Worm (Caenorhabditis elegans) whole organism, young adult: ENCODE results near the gene W09D10.4.

ENCODE experiments used
- B0019.2 ChIP-seq: fragments of 200-800 bp; sonication (Bioruptor generic); conservative IDR thresholded peaks from 2 replicates; pipeline ENCODE4 v1.3.6; 2022; ENCODE audit warnings: missing genetic modification reagents, missing genetic modification characterization, missing compliant biosample characterization
- C06A6.2 ChIP-seq: fragments of 200-800 bp; sonication (Bioruptor generic); conservative IDR thresholded peaks from 2 replicates; pipeline ENCODE4 v1.3.6; 2022; ENCODE audit warnings: missing genetic modification characterization, missing compliant biosample characterization
- F10E7.11 ChIP-seq: sonication (generic microtip); optimal IDR thresholded peaks from 2 replicates; lab custom pipeline; 2017; ENCODE audit warnings: mild to moderate bottlenecking, missing genetic modification characterization, moderate library complexity, missing compliant biosample characterization
- F22D6.2 ChIP-seq: sonication (generic microtip); optimal IDR thresholded peaks from 2 replicates; lab custom pipeline; 2016; ENCODE audit warnings: mild to moderate bottlenecking, missing genetic modification characterization, missing compliant biosample characterization
- F23B12.7 ChIP-seq: sonication (generic microtip); optimal IDR thresholded peaks from 2 replicates; lab custom pipeline; 2017; ENCODE audit warnings: missing genetic modification characterization, mild to moderate bottlenecking, missing compliant biosample characterization, antibody characterized with exemption, moderate library complexity; ENCODE audit not compliant: insufficient read depth
- F37B4.10 ChIP-seq: fragments of 200-800 bp; sonication (Bioruptor generic); IDR thresholded peaks from 2 replicates; pipeline ENCODE4 v1.3.6; 2022; ENCODE audit warnings: missing genetic modification characterization, missing compliant biosample characterization
- F57C9.4 ChIP-seq: sonication (generic microtip); optimal IDR thresholded peaks from 2 replicates; lab custom pipeline; 2017; ENCODE audit warnings: mild to moderate bottlenecking, missing genetic modification characterization, missing compliant biosample characterization
- Y56A3A.18 ChIP-seq: fragments of 200-800 bp; sonication (Bioruptor generic); IDR thresholded peaks from 2 replicates; pipeline ENCODE4 v1.3.6; 2022; ENCODE audit warnings: missing genetic modification reagents, missing genetic modification characterization, missing compliant biosample characterization
- Y67H2A.10 ChIP-seq: fragments of 200-800 bp; sonication (Bioruptor generic); conservative IDR thresholded peaks from 2 replicates; pipeline ENCODE4 v1.3.6; 2022; ENCODE audit warnings: missing genetic modification reagents, missing genetic modification characterization, missing compliant biosample characterization
- Y79H2A.3 ChIP-seq: fragments of 200-800 bp; sonication (Bioruptor generic); conservative IDR thresholded peaks from 2 replicates; pipeline ENCODE4 v1.3.6; 2022; ENCODE audit warnings: missing genetic modification reagents, missing genetic modification characterization, missing compliant biosample characterization
- ZK185.1 ChIP-seq: sonication (generic microtip); optimal IDR thresholded peaks from 2 replicates; lab custom pipeline; 2016; ENCODE audit warnings: mild to moderate bottlenecking, missing genetic modification characterization, missing compliant biosample characterization; ENCODE audit not compliant: poor library complexity, severe bottlenecking
- akir-1 ChIP-seq: fragments of 200-800 bp; sonication (Bioruptor generic); optimal IDR thresholded peaks from 2 replicates; lab custom pipeline; 2018; ENCODE audit warnings: mild to moderate bottlenecking, missing genetic modification characterization, moderate library complexity, missing compliant biosample characterization
- ama-1 ChIP-seq, 3 experiments: fragments of 150-350 bp in 1 of 3; sonication (generic microtip) in 2 of 3; optimal IDR thresholded peaks; 2 replicates each; lab custom pipeline; 2014 to 2018; ENCODE audit warnings: missing biosample characterization in 2 of 3, missing genetic modification characterization in 2 of 3, missing genetic modification reagents in 2 of 3
- aptf-3 ChIP-seq: fragments of 200-800 bp; sonication (Bioruptor generic); IDR thresholded peaks from 2 replicates; pipeline ENCODE4 v1.3.6; 2022; ENCODE audit warnings: missing genetic modification characterization, missing compliant biosample characterization
- athp-1 ChIP-seq: sonication (generic microtip); optimal IDR thresholded peaks from 2 replicates; lab custom pipeline; 2017; ENCODE audit warnings: mild to moderate bottlenecking, missing genetic modification characterization, missing compliant biosample characterization
- attf-5 ChIP-seq: fragments of 200-800 bp; sonication (Bioruptor generic); optimal IDR thresholded peaks from 2 replicates; lab custom pipeline; 2018; ENCODE audit warnings: mild to moderate bottlenecking, missing genetic modification characterization, missing compliant biosample characterization
- bed-1 ChIP-seq: fragments of 200-800 bp; sonication (Bioruptor generic); IDR thresholded peaks from 2 replicates; pipeline ENCODE4 v1.3.6; 2022; ENCODE audit warnings: missing genetic modification reagents, missing genetic modification characterization, missing compliant biosample characterization
- ccch-3 ChIP-seq: fragments of 200-800 bp; sonication (Bioruptor generic); optimal IDR thresholded peaks from 2 replicates; lab custom pipeline; 2018; ENCODE audit warnings: mild to moderate bottlenecking, missing genetic modification characterization, missing compliant biosample characterization
- cebp-2 ChIP-seq: fragments of 200-800 bp; sonication (Bioruptor generic); IDR thresholded peaks from 2 replicates; pipeline ENCODE4 v1.3.6; 2022; ENCODE audit warnings: missing genetic modification characterization, missing compliant biosample characterization
- ceh-27 ChIP-seq: fragments of 200-800 bp; sonication (Bioruptor generic); optimal IDR thresholded peaks from 2 replicates; lab custom pipeline; 2018; ENCODE audit warnings: mild to moderate bottlenecking, missing genetic modification characterization, moderate library complexity, missing compliant biosample characterization
- ceh-58 ChIP-seq: fragments of 200-800 bp; sonication (Bioruptor generic); IDR thresholded peaks from 2 replicates; pipeline ENCODE4 v1.3.6; 2022; ENCODE audit warnings: missing genetic modification characterization, missing compliant biosample characterization
- ceh-91 ChIP-seq: fragments of 200-800 bp; sonication (Bioruptor generic); IDR thresholded peaks from 2 replicates; pipeline ENCODE4 v1.3.6; 2022; ENCODE audit warnings: missing genetic modification reagents, missing genetic modification characterization, missing compliant biosample characterization
- die-1 ChIP-seq: sonication (generic microtip); optimal IDR thresholded peaks from 2 replicates; lab custom pipeline; 2016; ENCODE audit warnings: missing genotype, mild to moderate bottlenecking, missing genetic modification characterization, missing compliant biosample characterization
- efl-1 ChIP-seq: fragments of 150-350 bp; optimal IDR thresholded peaks from 2 replicates; lab custom pipeline; 2014; ENCODE audit warnings: missing biosample characterization, missing genetic modification reagents, missing genetic modification characterization
- ets-4 ChIP-seq: fragments of 200-800 bp; sonication (Bioruptor generic); optimal IDR thresholded peaks from 2 replicates; lab custom pipeline; 2018; ENCODE audit warnings: mild to moderate bottlenecking, missing genetic modification characterization, missing compliant biosample characterization
- him-1 ChIP-seq: sonication (generic microtip); optimal IDR thresholded peaks from 2 replicates; lab custom pipeline; 2016; ENCODE audit warnings: missing genotype, missing genetic modification reagents, missing genetic modification characterization, missing compliant biosample characterization
- hlh-12 ChIP-seq: sonication (generic microtip); optimal IDR thresholded peaks from 2 replicates; lab custom pipeline; 2016; ENCODE audit warnings: missing genetic modification characterization, missing compliant biosample characterization
- let-526 ChIP-seq: fragments of 200-800 bp; sonication (Bioruptor generic); IDR thresholded peaks from 2 replicates; pipeline ENCODE4 v1.3.6; 2022; ENCODE audit warnings: missing genetic modification reagents, missing genetic modification characterization, missing compliant biosample characterization
- lin-35 ChIP-seq, 3 experiments: fragments of 150-350 bp in 2 of 3; sonication (generic microtip) in 1 of 3; optimal IDR thresholded peaks; 2 replicates each; lab custom pipeline; 2014 to 2018; ENCODE audit warnings: missing biosample characterization in 3 of 3, missing genetic modification characterization in 3 of 3, missing genetic modification reagents in 3 of 3
- lin-40 ChIP-seq: sonication (generic microtip); optimal IDR thresholded peaks from 2 replicates; lab custom pipeline; 2016; ENCODE audit warnings: missing genetic modification characterization, mild to moderate bottlenecking, missing compliant biosample characterization, missing genotype, missing genetic modification reagents
- lsl-1 ChIP-seq: fragments of 200-800 bp; sonication (Bioruptor generic); optimal IDR thresholded peaks from 2 replicates; lab custom pipeline; 2018; ENCODE audit warnings: mild to moderate bottlenecking, missing genetic modification characterization, moderate library complexity, missing compliant biosample characterization
- madf-10 ChIP-seq: sonication (generic microtip); optimal IDR thresholded peaks from 2 replicates; lab custom pipeline; 2016; ENCODE audit warnings: mild to moderate bottlenecking, missing genetic modification characterization, missing compliant biosample characterization
- mcd-1 ChIP-seq: fragments of 200-800 bp; sonication (Bioruptor generic); IDR thresholded peaks from 2 replicates; pipeline ENCODE4 v1.3.6; 2022; ENCODE audit warnings: missing genetic modification reagents, missing genetic modification characterization, missing compliant biosample characterization
- mes-4 ChIP-seq: sonication (generic microtip); optimal IDR thresholded peaks from 2 replicates; lab custom pipeline; 2016; ENCODE audit warnings: missing genotype, missing genetic modification characterization, missing compliant biosample characterization
- nhr-179 ChIP-seq: sonication (generic microtip); optimal IDR thresholded peaks from 2 replicates; lab custom pipeline; 2016; ENCODE audit warnings: mild to moderate bottlenecking, missing genetic modification characterization, missing compliant biosample characterization
- nhr-80 ChIP-seq: sonication (generic microtip); optimal IDR thresholded peaks from 2 replicates; lab custom pipeline; 2016; ENCODE audit warnings: missing genetic modification characterization, missing compliant biosample characterization
- nhr-90 ChIP-seq: sonication (generic microtip); optimal IDR thresholded peaks from 2 replicates; lab custom pipeline; 2016; ENCODE audit warnings: missing genotype, mild to moderate bottlenecking, missing genetic modification characterization, missing compliant biosample characterization
- pha-4 ChIP-seq: fragments of 150-350 bp; sonication (generic microtip); optimal IDR thresholded peaks from 2 replicates; lab custom pipeline; 2014; ENCODE audit warnings: missing biosample characterization, missing genetic modification reagents, missing genetic modification characterization
- rec-8 ChIP-seq, 2 experiments: sonication (generic microtip); optimal IDR thresholded peaks; 2 replicates each; lab custom pipeline; 2016; ENCODE audit warnings: mild to moderate bottlenecking in 2 of 2, missing genetic modification characterization in 2 of 2, missing genetic modification reagents in 2 of 2, missing genotype in 2 of 2, missing biosample characterization in 1 of 2, missing compliant biosample characterization in 1 of 2, moderate library complexity in 1 of 2
- rpc-1 ChIP-seq, 2 experiments: fragments of 150-350 bp in 1 of 2; sonication (generic microtip) in 1 of 2; optimal IDR thresholded peaks; 2 replicates each; lab custom pipeline; 2014 to 2018; ENCODE audit warnings: missing biosample characterization in 1 of 2, missing genetic modification characterization in 1 of 2, missing genetic modification reagents in 1 of 2, missing genotype in 1 of 2
- sdz-38 ChIP-seq: sonication (generic microtip); optimal IDR thresholded peaks from 2 replicates; lab custom pipeline; 2016; ENCODE audit warnings: missing genotype, missing genetic modification characterization, missing compliant biosample characterization
- snpc-1.3 ChIP-seq: sonication (generic microtip); optimal IDR thresholded peaks from 2 replicates; lab custom pipeline; 2017; ENCODE audit warnings: missing genetic modification characterization, mild to moderate bottlenecking, missing compliant biosample characterization, antibody characterized with exemption, moderate library complexity, missing genotype, missing genetic modification reagents; ENCODE audit not compliant: insufficient read depth
- tbp1 ChIP-seq: fragments of 200-800 bp; sonication (Bioruptor generic); optimal IDR thresholded peaks from 2 replicates; lab custom pipeline; 2018; ENCODE audit warnings: mild to moderate bottlenecking, missing genetic modification characterization, missing compliant biosample characterization
- unc-130 ChIP-seq: sonication (generic microtip); optimal IDR thresholded peaks from 2 replicates; lab custom pipeline; 2016; ENCODE audit warnings: missing genetic modification reagents, missing genetic modification characterization, missing compliant biosample characterization
- zfh-2 ChIP-seq: fragments of 200-800 bp; sonication (Bioruptor generic); conservative IDR thresholded peaks from 2 replicates; pipeline ENCODE4 v1.3.6; 2022; ENCODE audit warnings: missing genetic modification reagents, missing genetic modification characterization, missing compliant biosample characterization
- ztf-22 ChIP-seq: fragments of 200-800 bp; sonication (Bioruptor generic); optimal IDR thresholded peaks from 2 replicates; lab custom pipeline; 2018; ENCODE audit warnings: mild to moderate bottlenecking, missing genetic modification characterization, moderate library complexity, missing compliant biosample characterization
- ztf-28 ChIP-seq: fragments of 200-800 bp; sonication (Bioruptor generic); IDR thresholded peaks from 2 replicates; pipeline ENCODE4 v1.3.6; 2022; ENCODE audit warnings: missing genetic modification reagents, missing genetic modification characterization, missing compliant biosample characterization
- ztf-3 ChIP-seq: fragments of 200-800 bp; sonication (Bioruptor generic); optimal IDR thresholded peaks from 2 replicates; lab custom pipeline; 2018; ENCODE audit warnings: mild to moderate bottlenecking, missing genetic modification characterization, missing compliant biosample characterization

The W09D10.4 gene

DNA sequence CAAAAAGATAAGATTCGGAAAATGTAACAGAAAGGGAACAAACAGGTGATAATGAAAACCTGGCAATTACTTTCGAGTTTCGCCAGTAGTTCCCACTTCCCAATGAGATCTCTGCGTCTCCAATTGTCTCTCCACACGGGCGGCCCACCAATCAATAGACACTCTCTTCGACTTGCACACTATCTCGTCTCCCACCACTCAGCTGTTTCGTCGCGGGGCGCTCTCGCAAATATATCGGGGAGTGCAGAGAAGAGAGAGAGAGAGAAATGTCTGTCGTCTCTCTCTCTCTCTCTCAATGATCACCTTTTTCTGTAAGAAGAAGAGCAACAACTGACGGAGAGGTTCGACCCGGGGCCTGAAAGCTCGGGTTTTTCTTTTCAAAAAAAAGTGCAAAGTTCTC lies 4.2 kb upstream of the W09D10.4 start (continued):
- TF ChIP-seq ceh-91 (GFP tag; lab: Robert Waterston, UW) (no peak), nhr-179 (tag; lab: Kevin White, UChicago) (no peak), F57C9.4 (tag; lab: Kevin White, UChicago) (no peak), mes-4 (tag; lab: Kevin White, UChicago) (no peak), madf-10 (peak; percentile 10), ZK185.1 (tag; lab: Kevin White, UChicago) (peak; percentile 42), ccch-3 (GFP tag; lab: Kevin White, UChicago) (no peak), F10E7.11 (tag; lab: Kevin White, UChicago) (no peak), cebp-2 (no peak), ets-4 (GFP tag; lab: Kevin White, UChicago) (peak; percentile 8), rpc-1 (optimal IDR thresholded peaks at IDR 0.05; lab: Kevin White, UChicago) (no peak), rpc-1 (tag; optimal IDR thresholded peaks at IDR 0.05; lab: Kevin White, UChicago) (no peak), aptf-3 (no peak), sdz-38 (tag; lab: Kevin White, UChicago) (no peak), ama-1 (optimal IDR thresholded peaks at IDR 0.05; lab: Kevin White, UChicago) (no peak), ama-1 (GFP tag; optimal IDR thresholded peaks at IDR 0.05; lab: Kevin White, UChicago) (no peak), efl-1 (peak; percentile 17), lin-40 (tag; lab: Kevin White, UChicago) (peak; percentile 79), akir-1 (GFP tag; lab: Kevin White, UChicago) (no peak), ztf-22 (GFP tag; lab: Kevin White, UChicago) (peak; percentile 54), B0019.2 (GFP tag; lab: Robert Waterston, UW) (no peak), lin-35 (GFP tag; optimal IDR thresholded peaks at IDR 0.05; lab: Kevin White, UChicago) (peak in 1 of 3 experiments; percentile 63), Y56A3A.18 (GFP tag; lab: Robert Waterston, UW) (0 out of 2 replicates have a peak, but pooled peaks have one; percentile 19), hlh-12 (no peak), ztf-3 (no peak), ceh-27 (peak; percentile 72), tbp1 (GFP tag; lab: Kevin White, UChicago) (peak; percentile 58), pha-4 (tag; lab: Kevin White, UChicago) (no peak), ceh-58 (GFP tag; lab: Robert Waterston, UW) (no peak), Y67H2A.10 (peak; percentile 61; the same call in 1 of the 2 replicates), bed-1 (GFP tag; lab: Robert Waterston, UW) (no peak), F37B4.10 (GFP tag; lab: Robert Waterston, UW) (no peak), die-1 (tag; lab: Kevin White, UChicago) (no peak), him-1 (tag; lab: Kevin White, UChicago) (no peak), mcd-1 (GFP tag; lab: Robert Waterston, UW) (peak; percentile 72), let-526 (GFP tag; lab: Robert Waterston, UW) (no peak), nhr-90 (tag; lab: Kevin White, UChicago) (no peak), rec-8 (tag; optimal IDR thresholded peaks at IDR 0.05; lab: Kevin White, UChicago) (no peak), ztf-28 (no peak), Y79H2A.3 (no peak), attf-5 (peak; percentile 81), F23B12.7 (tag; lab: Kevin White, UChicago) (no peak), snpc-1.3 (tag; lab: Kevin White, UChicago) (no peak), F22D6.2 (no peak), C06A6.2 (GFP tag; lab: Robert Waterston, UW) (peak; percentile 68; the same call in 1 of the 2 replicates), unc-130 (GFP tag; lab: Kevin White, UChicago) (no peak), nhr-80 (tag; lab: Kevin White, UChicago) (peak; percentile 95), zfh-2 (GFP tag; lab: Robert Waterston, UW) (peak; percentile 95), athp-1 (peak; percentile 46), lsl-1 (peak; percentile 36)
